Worm (Caenorhabditis elegans) whole organism, L2 larva: Measurements from ENCODE around the gene lmd-4.

Experiments
- nhr-237 ChIP-seq: fragments of 150-350 bp; optimal IDR thresholded peaks from 2 replicates; lab custom pipeline; 2014; ENCODE audit warnings: missing biosample characterization, missing genetic modification characterization
- ztf-11 ChIP-seq: sonication (generic microtip); optimal IDR thresholded peaks from 2 replicates; lab custom pipeline; 2017; ENCODE audit warnings: missing biosample characterization, missing genetic modification characterization

ce11 chrV:7349541-7349940 is 28.7 kb upstream of the lmd-4 start, which contains the start of gene nhr-149:
- TF ChIP-seq nhr-237 (tag; lab: Kevin White, UChicago) (no peak), ztf-11 (tag; lab: Kevin White, UChicago) (no peak)
